Fruit fly (Drosophila melanogaster) whole organism, prepupa: ENCODE results near the gene CG45544.
A peak's percentile ranks its signal among the peaks of the same experiment; 100 is the strongest.

Source experiments
- CG11294 ChIP-seq: fragments of 200-800 bp; sonication (Bioruptor generic); IDR thresholded peaks from 2 replicates; pipeline ENCODE4 v1.3.6; 2022; ENCODE audit warnings: missing biosample characterization, missing genetic modification characterization
- CG9139 ChIP-seq: fragments of 200-800 bp; sonication (Bioruptor generic); optimal IDR thresholded peaks from 3 replicates; lab custom pipeline; 2017; ENCODE audit warnings: missing biosample characterization, mild to moderate bottlenecking, missing genetic modification characterization
- fkh ChIP-seq: fragments of 200-800 bp; sonication (Bioruptor generic); optimal IDR thresholded peaks from 3 replicates; lab custom pipeline; 2017; ENCODE audit warnings: missing biosample characterization, mild to moderate bottlenecking, missing genetic modification characterization, moderate library complexity

DNA sequence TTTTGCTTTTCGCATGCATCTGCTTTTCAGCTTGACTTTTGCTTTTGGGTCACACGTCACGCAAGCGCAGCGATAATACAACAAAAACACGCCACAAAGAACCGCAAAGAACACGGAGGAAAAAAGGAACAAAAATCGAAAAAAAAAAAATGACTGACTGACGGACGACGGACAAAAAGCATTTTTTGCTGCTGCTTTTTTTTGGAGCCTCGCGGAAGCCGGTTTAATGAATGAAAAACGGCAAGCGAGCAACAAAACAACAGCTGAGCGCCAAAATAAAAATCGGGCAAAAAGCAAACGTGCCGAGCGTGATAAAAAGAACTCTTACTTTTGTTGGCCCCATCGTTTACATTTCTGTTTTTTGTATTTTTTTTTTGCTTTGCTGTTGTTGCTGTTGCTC is 1.9 kb upstream of the CG45544 start:
- TF ChIP-seq CG11294 (GFP tag; lab: Robert Waterston, UW) (no peak), CG9139 (peak; percentile 98), fkh (GFP tag; lab: Kevin White, UChicago) (no peak)
